Worm (Caenorhabditis elegans) whole organism, L4 larva: ENCODE results near the gene srx-117.

Experiments used
- arid-1 ChIP-seq: fragments of 200-800 bp; sonication (Bioruptor generic); conservative IDR thresholded peaks from 2 replicates; pipeline ENCODE4 v1.3.6; 2022; ENCODE audit warnings: missing genetic modification reagents, missing genetic modification characterization, missing compliant biosample characterization
- ceh-32 ChIP-seq: sonication (generic microtip); optimal IDR thresholded peaks from 2 replicates; lab custom pipeline; 2016; ENCODE audit warnings: mild to moderate bottlenecking, missing genetic modification characterization, missing compliant biosample characterization; ENCODE audit not compliant: poor library complexity
- daf-12 ChIP-seq: fragments of 150-350 bp; optimal IDR thresholded peaks from 2 replicates; lab custom pipeline; 2014; ENCODE audit warnings: missing biosample characterization, missing genetic modification reagents, missing genetic modification characterization
- fos-1 ChIP-seq: fragments of 150-350 bp; optimal IDR thresholded peaks from 2 replicates; lab custom pipeline; 2014; ENCODE audit warnings: missing biosample characterization, missing genetic modification characterization
- lin-38 ChIP-seq: fragments of 200-800 bp; sonication (Bioruptor generic); IDR thresholded peaks from 2 replicates; pipeline ENCODE4 v1.3.6; 2022; ENCODE audit warnings: missing genetic modification reagents, missing genetic modification characterization, missing compliant biosample characterization
- lin-39 ChIP-seq: fragments of 150-350 bp; optimal IDR thresholded peaks from 2 replicates; lab custom pipeline; 2014; ENCODE audit warnings: missing biosample characterization, missing genetic modification reagents, missing genetic modification characterization
- lir-3 ChIP-seq: sonication (generic microtip); optimal IDR thresholded peaks from 2 replicates; lab custom pipeline; 2016; ENCODE audit warnings: mild to moderate bottlenecking, missing genetic modification characterization, missing compliant biosample characterization
- mdl-1 ChIP-seq, 2 experiments: fragments of 150-350 bp in 1 of 2; sonication (generic microtip) in 1 of 2; optimal IDR thresholded peaks; 2 replicates each; lab custom pipeline; 2014 to 2017; ENCODE audit warnings: missing biosample characterization in 2 of 2, missing genetic modification characterization in 2 of 2
- zip-2 ChIP-seq: fragments of 150-350 bp; optimal IDR thresholded peaks from 2 replicates; lab custom pipeline; 2014; ENCODE audit warnings: missing biosample characterization, missing genetic modification characterization

ce11 chrV:5610186-5610585, 34.1 kb upstream of the srx-117 start:
- TF ChIP-seq lin-38 (GFP tag; lab: Robert Waterston, UW) (no peak), mdl-1 (tag; optimal IDR thresholded peaks at IDR 0.05; lab: Kevin White, UChicago) (no peak), lin-39 (tag; lab: Kevin White, UChicago) (no peak), fos-1 (tag; lab: Kevin White, UChicago) (no peak), lir-3 (no peak), daf-12 (tag; lab: Kevin White, UChicago) (no peak), arid-1 (GFP tag; lab: Robert Waterston, UW) (no peak), ceh-32 (tag; lab: Kevin White, UChicago) (no peak), zip-2 (tag; lab: Kevin White, UChicago) (no peak)
